Fruit fly (Drosophila melanogaster): ENCODE results near the gene CG17261.

CG17261 gene

dm6 chr2L:2999113-2999512 is 43.2 kb upstream of the CG17261 start, which contains the start of gene Ccdc85 (continued):
- TF ChIP-seq Awh (GFP tag; IDR thresholded peaks at IDR 0.05): no peak
- TF ChIP-seq Xbp1 (GFP tag; optimal IDR thresholded peaks at IDR 0.05): peak; percentile 34
- no peak for TF ChIP-seq CG2678 (tag; optimal IDR thresholded peaks at IDR 0.05)
- peak; percentile 96 for TF ChIP-seq sna (GFP tag; IDR thresholded peaks at IDR 0.05; ENCODE audit: partially characterized antibody)
- peak; percentile 25 for TF ChIP-seq unpg (GFP tag; optimal IDR thresholded peaks at IDR 0.05)
- TF ChIP-seq CG16813 (GFP tag; IDR thresholded peaks at IDR 0.05; ENCODE audit: partially characterized antibody): peak; percentile 94
- TF ChIP-seq Mrtf (GFP tag; IDR thresholded peaks at IDR 0.05): no peak
- TF ChIP-seq dan (GFP tag; IDR thresholded peaks at IDR 0.05): no peak
- peak; percentile 18; the same call in 1 of the 3 replicates for TF ChIP-seq Dbx (GFP tag; IDR thresholded peaks at IDR 0.05)
- TF ChIP-seq Jarid2 (GFP tag; optimal IDR thresholded peaks at IDR 0.05): peak; percentile 94
- no peak for TF ChIP-seq fu2 (GFP tag; optimal IDR thresholded peaks at IDR 0.05)
- TF ChIP-seq CG4617 (GFP tag; optimal IDR thresholded peaks at IDR 0.05; ENCODE audit: borderline replicate concordance): no peak
- TF ChIP-seq CG8765 (GFP tag; IDR thresholded peaks at IDR 0.05): no peak
- TF ChIP-seq sim (GFP tag; IDR thresholded peaks at IDR 0.05): no peak
- TF ChIP-seq hkb (optimal IDR thresholded peaks at IDR 0.05): no peak
- 0 out of 2 replicates have a peak, but pooled peaks have one; percentile 7 for TF ChIP-seq hkb (GFP tag; IDR thresholded peaks at IDR 0.05)
- TF ChIP-seq wor (GFP tag; IDR thresholded peaks at IDR 0.05): no peak
- TF ChIP-seq gro (GFP tag; optimal IDR thresholded peaks at IDR 0.05): peak; percentile 8
- peak in 1 of 2 experiments; percentile 24 for TF ChIP-seq chif (GFP tag; optimal IDR thresholded peaks at IDR 0.05)
- TF ChIP-seq Dref (GFP tag; IDR thresholded peaks at IDR 0.05): peak; percentile 98
- TF ChIP-seq caup (GFP tag; optimal IDR thresholded peaks at IDR 0.05; ENCODE audit: severe bottlenecking): peak; percentile 11
- TF ChIP-seq D19B (GFP tag; optimal IDR thresholded peaks at IDR 0.05): no peak
- TF ChIP-seq sd (tag; optimal IDR thresholded peaks at IDR 0.05): peak; percentile 17
- peak; percentile 30 for TF ChIP-seq B-H2 (GFP tag; optimal IDR thresholded peaks at IDR 0.05)
- TF ChIP-seq disco-r (GFP tag; optimal IDR thresholded peaks at IDR 0.05): no peak
- no peak for TF ChIP-seq CG5953 (GFP tag; IDR thresholded peaks at IDR 0.05)
- TF ChIP-seq CG7987 (GFP tag; optimal IDR thresholded peaks at IDR 0.05): no peak
- TF ChIP-seq bsh (GFP tag; optimal IDR thresholded peaks at IDR 0.05): no peak
- TF ChIP-seq en (GFP tag; optimal IDR thresholded peaks at IDR 0.05): no peak
- TF ChIP-seq eyg (GFP tag; optimal IDR thresholded peaks at IDR 0.05): no peak
- TF ChIP-seq CG4404 (GFP tag; IDR thresholded peaks at IDR 0.05): no peak
- TF ChIP-seq stwl (tag; optimal IDR thresholded peaks at IDR 0.05): peak; percentile 94
- no peak for TF ChIP-seq CG4854 (GFP tag; optimal IDR thresholded peaks at IDR 0.05)
- TF ChIP-seq YL-1 (GFP tag; optimal IDR thresholded peaks at IDR 0.05): peak; percentile 28
- peak; percentile 99 for TF ChIP-seq CG6791 (GFP tag; IDR thresholded peaks at IDR 0.05; ENCODE audit: partially characterized antibody)
- TF ChIP-seq BEAF-32 (GFP tag; optimal IDR thresholded peaks at IDR 0.05): peak; percentile 84
- no peak for TF ChIP-seq CG15696 (tag; optimal IDR thresholded peaks at IDR 0.05)
- TF ChIP-seq zen2 (GFP tag; IDR thresholded peaks at IDR 0.05; ENCODE audit: partially characterized antibody): peak; percentile 98
- TF ChIP-seq dpn (GFP tag; optimal IDR thresholded peaks at IDR 0.05): no peak
- TF ChIP-seq Hmr (GFP tag; optimal IDR thresholded peaks at IDR 0.05): no peak
- no peak for TF ChIP-seq Hr3 (GFP tag; optimal IDR thresholded peaks at IDR 0.05)
- TF ChIP-seq CrebB (tag; optimal IDR thresholded peaks at IDR 0.05): peak; percentile 22
- TF ChIP-seq Bgb (GFP tag; IDR thresholded peaks at IDR 0.05; ENCODE audit: partially characterized antibody): peak; percentile 98
- peak; percentile 43 for TF ChIP-seq CG17186 (GFP tag; optimal IDR thresholded peaks at IDR 0.05)
- TF ChIP-seq CG11560 (tag; IDR thresholded peaks at IDR 0.05): peak; percentile 50; the same call in 1 of the 3 replicates
- no peak for TF ChIP-seq CG2120 (GFP tag; optimal IDR thresholded peaks at IDR 0.05)
- TF ChIP-seq fd96Cb (tag; optimal IDR thresholded peaks at IDR 0.05): no peak
- peak; percentile 36; the same call in 1 of the 2 replicates for TF ChIP-seq MBD-R2 (GFP tag; IDR thresholded peaks at IDR 0.05)
- peak; percentile 22 for TF ChIP-seq lilli (GFP tag; optimal IDR thresholded peaks at IDR 0.05)
- TF ChIP-seq CG6813 (GFP tag; optimal IDR thresholded peaks at IDR 0.05): no peak
